Fruit fly (Drosophila melanogaster) whole organism, embryonic: ENCODE data around the gene Ass.

ENCODE experiments used
- Ada2b ChIP-seq: fragments of 200-800 bp; sonication (Bioruptor generic); IDR thresholded peaks from 2 replicates; pipeline ENCODE4 v1.3.6; 2022; ENCODE audit warnings: missing biosample characterization, missing genetic modification characterization
- B-H2 ChIP-seq: fragments of 200-800 bp; sonication (Bioruptor generic); optimal IDR thresholded peaks from 2 replicates; lab custom pipeline; 2018; ENCODE audit warnings: missing biosample characterization, mild to moderate bottlenecking, missing genetic modification characterization
- Blimp-1 ChIP-seq: fragments of 200-800 bp; sonication (Bioruptor generic); optimal IDR thresholded peaks from 3 replicates; lab custom pipeline; 2018; ENCODE audit warnings: missing biosample characterization, missing genetic modification characterization, mild to moderate bottlenecking, moderate library complexity, missing genetic modification reagents
- Bteb2 ChIP-seq: fragments of 200-800 bp; sonication (Bioruptor generic); optimal IDR thresholded peaks from 2 replicates; lab custom pipeline; 2016; ENCODE audit warnings: missing biosample characterization, missing genetic modification characterization
- CG10462 ChIP-seq: fragments of 200-800 bp; sonication (Bioruptor generic); optimal IDR thresholded peaks from 2 replicates; lab custom pipeline; 2016; ENCODE audit warnings: missing biosample characterization, missing genetic modification characterization
- CG12391 ChIP-seq: fragments of 200-800 bp; sonication (Bioruptor generic); optimal IDR thresholded peaks from 3 replicates; lab custom pipeline; 2018; ENCODE audit warnings: missing biosample characterization, mild to moderate bottlenecking, missing genetic modification characterization, moderate library complexity
- CG13123 ChIP-seq: fragments of 200-800 bp; sonication (Bioruptor generic); optimal IDR thresholded peaks from 2 replicates; lab custom pipeline; 2016; ENCODE audit warnings: missing biosample characterization, missing genetic modification characterization
- CG17186 ChIP-seq: fragments of 200-800 bp; sonication (Bioruptor generic); optimal IDR thresholded peaks from 3 replicates; lab custom pipeline; 2017; ENCODE audit warnings: missing biosample characterization, missing genetic modification reagents, missing genetic modification characterization
- CG18476 ChIP-seq: fragments of 200-800 bp; sonication (Bioruptor generic); optimal IDR thresholded peaks from 2 replicates; lab custom pipeline; 2016; ENCODE audit warnings: missing biosample characterization, mild to moderate bottlenecking, missing genetic modification characterization
- CG3065 ChIP-seq: fragments of 200-800 bp; sonication (Bioruptor generic); optimal IDR thresholded peaks from 2 replicates; lab custom pipeline; 2016; ENCODE audit warnings: missing biosample characterization, missing genetic modification characterization
- CG32767 ChIP-seq: fragments of 200-800 bp; sonication (Bioruptor generic); IDR thresholded peaks from 2 replicates; pipeline ENCODE4 v1.3.6; 2022; ENCODE audit warnings: missing biosample characterization, missing genetic modification characterization
- CG3281 ChIP-seq: fragments of 200-800 bp; sonication (Bioruptor generic); optimal IDR thresholded peaks from 3 replicates; lab custom pipeline; 2017; ENCODE audit warnings: missing biosample characterization, mild to moderate bottlenecking, missing genetic modification characterization
- CG33213 ChIP-seq: fragments of 200-800 bp; sonication (Bioruptor generic); optimal IDR thresholded peaks from 3 replicates; lab custom pipeline; 2016; ENCODE audit warnings: missing biosample characterization, missing genetic modification characterization
- CG33557 ChIP-seq: fragments of 200-800 bp; sonication (Bioruptor generic); optimal IDR thresholded peaks from 2 replicates; lab custom pipeline; 2019; ENCODE audit warnings: missing biosample characterization, mild to moderate bottlenecking, missing genetic modification characterization, moderate library complexity
- CG3995 ChIP-seq: fragments of 200-800 bp; sonication (Bioruptor generic); optimal IDR thresholded peaks from 3 replicates; lab custom pipeline; 2016; ENCODE audit warnings: missing biosample characterization, missing genetic modification characterization
- CG42726 ChIP-seq: fragments of 200-800 bp; sonication (Bioruptor generic); IDR thresholded peaks from 2 replicates; pipeline ENCODE4 v1.3.6; 2022; ENCODE audit warnings: missing biosample characterization, missing genetic modification characterization; ENCODE audit not compliant: partially characterized antibody
- CG43689 ChIP-seq: fragments of 200-800 bp; sonication (Bioruptor generic); IDR thresholded peaks from 2 replicates; pipeline ENCODE4 v1.3.6; 2022; ENCODE audit warnings: missing biosample characterization, missing genetic modification characterization
- CG8924 ChIP-seq: fragments of 200-800 bp; optimal IDR thresholded peaks from 3 replicates; lab custom pipeline; 2019; ENCODE audit warnings: missing biosample characterization, mild to moderate bottlenecking, missing genetic modification characterization, moderate library complexity
- CG9876 ChIP-seq: fragments of 200-800 bp; sonication (Bioruptor generic); optimal IDR thresholded peaks from 2 replicates; lab custom pipeline; 2016; ENCODE audit warnings: missing biosample characterization, missing genetic modification characterization
- D ChIP-seq, 2 experiments: fragments of 200-800 bp in 1 of 2; fragments of >200 bp in 1 of 2; sonication (Bioruptor generic) in 1 of 2; optimal IDR thresholded peaks; 2 replicates in 1 of 2; 3 replicates in 1 of 2; lab custom pipeline; 2017; ENCODE audit warnings: mild to moderate bottlenecking in 1 of 2, missing biosample characterization in 1 of 2, missing genetic modification characterization in 1 of 2, missing genetic modification reagents in 1 of 2
- E2f2 ChIP-seq: fragments of 200-800 bp; sonication (Bioruptor generic); IDR thresholded peaks from 2 replicates; pipeline ENCODE4 v1.3.6; 2022; ENCODE audit warnings: missing biosample characterization, missing genetic modification characterization
- ERR ChIP-seq: fragments of 200-800 bp; sonication (Bioruptor generic); optimal IDR thresholded peaks from 2 replicates; lab custom pipeline; 2016; ENCODE audit warnings: missing biosample characterization, missing genetic modification characterization
- HLH3B ChIP-seq: fragments of 200-800 bp; sonication (Bioruptor generic); IDR thresholded peaks from 2 replicates; pipeline ENCODE4 v1.3.6; 2022; ENCODE audit warnings: missing biosample characterization, missing genetic modification characterization
- Meics ChIP-seq: fragments of 200-800 bp; sonication (Bioruptor generic); optimal IDR thresholded peaks from 2 replicates; lab custom pipeline; 2017; ENCODE audit warnings: missing biosample characterization, mild to moderate bottlenecking, missing genetic modification characterization
- Nf-YA ChIP-seq: fragments of 200-800 bp; sonication (Bioruptor generic); IDR thresholded peaks from 2 replicates; pipeline ENCODE4 v1.3.6; 2022; ENCODE audit warnings: missing biosample characterization, missing genetic modification characterization
- YL-1 ChIP-seq: fragments of 200-800 bp; sonication (Bioruptor generic); optimal IDR thresholded peaks from 3 replicates; lab custom pipeline; 2017; ENCODE audit warnings: missing biosample characterization, mild to moderate bottlenecking, missing genetic modification characterization
- ap ChIP-seq: fragments of 200-800 bp; sonication (Bioruptor generic); IDR thresholded peaks from 2 replicates; pipeline ENCODE4 v1.3.6; 2022; ENCODE audit warnings: missing biosample characterization, missing genetic modification characterization
- bbx ChIP-seq: fragments of 200-800 bp; sonication (Bioruptor generic); IDR thresholded peaks from 2 replicates; pipeline ENCODE4 v1.3.6; 2022; ENCODE audit warnings: missing biosample characterization, missing genetic modification characterization; ENCODE audit not compliant: partially characterized antibody
- bcd ChIP-seq: fragments of 200-800 bp; sonication (Bioruptor generic); optimal IDR thresholded peaks from 2 replicates; lab custom pipeline; 2017; ENCODE audit warnings: missing biosample characterization, mild to moderate bottlenecking, missing genetic modification characterization
- bsh ChIP-seq, 2 experiments: fragments of 200-800 bp; sonication (Bioruptor generic); optimal IDR thresholded peaks; 2 replicates each; lab custom pipeline; 2017 to 2018; ENCODE audit warnings: mild to moderate bottlenecking in 2 of 2, missing biosample characterization in 2 of 2, missing genetic modification characterization in 2 of 2, moderate library complexity in 1 of 2
- croc ChIP-seq: fragments of 200-800 bp; sonication (Bioruptor generic); conservative IDR thresholded peaks from 3 replicates; pipeline ENCODE4 v1.3.6; 2022; ENCODE audit warnings: missing biosample characterization, missing genetic modification characterization
- dpn ChIP-seq, 2 experiments: fragments of 200-800 bp; sonication (Bioruptor generic); optimal IDR thresholded peaks; 3 replicates each; lab custom pipeline; 2016; ENCODE audit warnings: missing biosample characterization in 2 of 2, missing genetic modification characterization in 2 of 2
- fd102C ChIP-seq: fragments of 200-800 bp; sonication (Bioruptor generic); optimal IDR thresholded peaks from 2 replicates; lab custom pipeline; 2018; ENCODE audit warnings: missing biosample characterization, mild to moderate bottlenecking, missing genetic modification characterization, moderate library complexity
- ftz-f1 ChIP-seq: fragments of 200-800 bp; sonication (Bioruptor generic); optimal IDR thresholded peaks from 2 replicates; lab custom pipeline; 2016; ENCODE audit warnings: missing biosample characterization, missing genetic modification characterization
- grau ChIP-seq: fragments of 200-800 bp; optimal IDR thresholded peaks from 3 replicates; lab custom pipeline; 2019; ENCODE audit warnings: missing biosample characterization, mild to moderate bottlenecking, missing genetic modification characterization, moderate library complexity
- kah ChIP-seq: fragments of 200-800 bp; sonication (Bioruptor generic); optimal IDR thresholded peaks from 2 replicates; lab custom pipeline; 2018; ENCODE audit warnings: missing biosample characterization, mild to moderate bottlenecking, missing genetic modification characterization
- knrl ChIP-seq: fragments of 200-800 bp; sonication (Bioruptor generic); IDR thresholded peaks from 3 replicates; pipeline ENCODE4 v1.3.6; 2022; ENCODE audit warnings: missing biosample characterization, missing genetic modification characterization; ENCODE audit not compliant: partially characterized antibody
- lbe ChIP-seq: fragments of 200-800 bp; sonication (Bioruptor generic); optimal IDR thresholded peaks from 2 replicates; lab custom pipeline; 2016; ENCODE audit warnings: missing biosample characterization, mild to moderate bottlenecking, missing genetic modification characterization
- oc ChIP-seq: fragments of 200-800 bp; sonication (Bioruptor generic); optimal IDR thresholded peaks from 2 replicates; lab custom pipeline; 2018; ENCODE audit warnings: missing biosample characterization, mild to moderate bottlenecking, missing genetic modification characterization, moderate library complexity
- org-1 ChIP-seq: fragments of 200-800 bp; sonication (Bioruptor generic); optimal IDR thresholded peaks from 2 replicates; lab custom pipeline; 2017; ENCODE audit warnings: missing biosample characterization, missing genetic modification characterization
- p53 ChIP-seq: fragments of 200-800 bp; sonication (Bioruptor generic); optimal IDR thresholded peaks from 2 replicates; lab custom pipeline; 2016; ENCODE audit warnings: missing biosample characterization, missing genetic modification characterization
- pan ChIP-seq, 4 experiments: fragments of >200 bp in 3 of 4; fragments of 200-800 bp in 1 of 4; sonication (Bioruptor generic) in 1 of 4; optimal IDR thresholded peaks in 3 of 4; IDR thresholded peaks in 1 of 4; 2 replicates each; pipeline versions ENCODE4 v1.3.6 to Lab custom; 2017 to 2022; ENCODE audit warnings: missing biosample characterization in 2 of 4, missing genetic modification characterization in 2 of 4, mixed read lengths in 1 of 4
- pnt ChIP-seq: fragments of 200-800 bp; sonication (Bioruptor generic); optimal IDR thresholded peaks from 3 replicates; lab custom pipeline; 2016; ENCODE audit warnings: missing biosample characterization, missing genetic modification characterization
- pzg ChIP-seq: fragments of 200-800 bp; sonication (Bioruptor generic); optimal IDR thresholded peaks from 3 replicates; lab custom pipeline; 2018; ENCODE audit warnings: missing biosample characterization, mild to moderate bottlenecking, missing genetic modification characterization, moderate library complexity
- rib ChIP-seq: fragments of 200-800 bp; sonication (Bioruptor generic); IDR thresholded peaks from 2 replicates; pipeline ENCODE4 v1.3.6; 2022; ENCODE audit warnings: missing biosample characterization, missing genetic modification characterization
- sim ChIP-seq: fragments of 200-800 bp; sonication (Bioruptor generic); IDR thresholded peaks from 2 replicates; pipeline ENCODE4 v1.3.6; 2022; ENCODE audit warnings: missing biosample characterization, missing genetic modification characterization
- sisA ChIP-seq: fragments of 200-800 bp; sonication (Bioruptor generic); IDR thresholded peaks from 2 replicates; pipeline ENCODE4 v1.3.6; 2022; ENCODE audit warnings: missing biosample characterization, missing genetic modification characterization
- tap ChIP-seq: fragments of 200-800 bp; optimal IDR thresholded peaks from 3 replicates; lab custom pipeline; 2019; ENCODE audit warnings: missing biosample characterization, mild to moderate bottlenecking, missing genetic modification characterization, moderate library complexity
- zen ChIP-seq: fragments of 200-800 bp; sonication (Bioruptor generic); optimal IDR thresholded peaks from 3 replicates; lab custom pipeline; 2018; ENCODE audit warnings: missing biosample characterization, mild to moderate bottlenecking, missing genetic modification characterization, moderate library complexity
- zen2 ChIP-seq: fragments of 200-800 bp; sonication (Bioruptor generic); IDR thresholded peaks from 3 replicates; pipeline ENCODE4 v1.3.6; 2022; ENCODE audit warnings: missing biosample characterization, missing genetic modification characterization; ENCODE audit not compliant: partially characterized antibody

The Ass gene

DNA sequence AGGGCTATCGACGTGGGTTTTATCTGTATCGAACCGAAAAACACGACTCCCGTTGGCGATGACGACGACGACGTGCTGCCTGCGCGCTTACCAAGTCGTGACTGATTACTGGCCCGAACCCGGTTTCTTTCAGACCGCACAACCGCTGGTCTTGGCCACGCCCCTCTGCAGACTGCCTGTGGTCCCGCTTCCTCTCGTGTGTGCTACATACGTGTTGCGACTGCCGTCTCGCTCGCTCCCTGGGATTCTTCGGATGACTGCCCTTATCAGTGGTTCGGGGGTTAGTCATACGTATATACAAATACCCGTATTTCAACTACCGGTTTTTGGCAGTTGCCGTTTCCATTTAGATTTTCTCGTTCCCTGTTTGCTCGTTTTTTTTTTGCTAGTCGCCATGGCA lies 34.2 kb upstream of the Ass start, which contains the start of gene lab (continued):
- TF ChIP-seq sim (GFP tag; lab: Robert Waterston, UW) (0 out of 2 replicates have a peak, but pooled peaks have one; percentile 24), dpn (GFP tag; optimal IDR thresholded peaks at IDR 0.05; lab: Kevin White, UChicago) (no peak), pzg (GFP tag; lab: Kevin White, UChicago) (no peak), fd102C (GFP tag; lab: Kevin White, UChicago) (no peak), ap (no peak), grau (tag; lab: Kevin White, UChicago) (no peak), B-H2 (GFP tag; lab: Kevin White, UChicago) (no peak), lbe (GFP tag; lab: Kevin White, UChicago) (no peak), CG12391 (no peak), Ada2b (no peak), croc (GFP tag; lab: Robert Waterston, UW) (no peak), Meics (GFP tag; lab: Kevin White, UChicago) (no peak), Nf-YA (GFP tag; lab: Robert Waterston, UW) (peak; percentile 76), zen (tag; lab: Kevin White, UChicago) (peak; percentile 10), CG3281 (GFP tag; lab: Kevin White, UChicago) (no peak), pnt (GFP tag; lab: Kevin White, UChicago) (no peak), knrl (GFP tag; lab: Robert Waterston, UW) (no peak), CG33557 (GFP tag; lab: Kevin White, UChicago) (no peak), kah (GFP tag; lab: Kevin White, UChicago) (no peak), D (optimal IDR thresholded peaks at IDR 0.05; lab: Kevin White, UChicago) (no peak), D (GFP tag; optimal IDR thresholded peaks at IDR 0.05; lab: Kevin White, UChicago) (no peak), ERR (GFP tag; lab: Kevin White, UChicago) (no peak), YL-1 (GFP tag; lab: Kevin White, UChicago) (no peak), CG42726 (peak; percentile 59; the same call in 1 of the 2 replicates), bbx (GFP tag; lab: Robert Waterston, UW) (0 out of 2 replicates have a peak, but pooled peaks have one; percentile 15), HLH3B (GFP tag; lab: Robert Waterston, UW) (no peak), bsh (GFP tag; optimal IDR thresholded peaks at IDR 0.05; lab: Kevin White, UChicago) (no peak), CG33213 (GFP tag; lab: Kevin White, UChicago) (no peak), CG18476 (no peak), CG17186 (GFP tag; lab: Kevin White, UChicago) (no peak), pan (optimal IDR thresholded peaks at IDR 0.05; lab: Kevin White, UChicago) (no peak), pan (GFP tag; optimal IDR thresholded peaks at IDR 0.05 in 1 of 2, IDR thresholded peaks at IDR 0.05 in 1 of 2) (no peak), E2f2 (no peak), CG13123 (GFP tag; lab: Kevin White, UChicago) (no peak), Bteb2 (GFP tag; lab: Kevin White, UChicago) (no peak), org-1 (no peak), p53 (no peak), CG9876 (GFP tag; lab: Kevin White, UChicago) (no peak), tap (no peak), CG43689 (GFP tag; lab: Robert Waterston, UW) (no peak), CG3995 (GFP tag; lab: Kevin White, UChicago) (peak; percentile 4), sisA (GFP tag; lab: Robert Waterston, UW) (no peak), Blimp-1 (no peak), CG8924 (tag; lab: Kevin White, UChicago) (no peak), bcd (GFP tag; lab: Kevin White, UChicago) (no peak), CG3065 (GFP tag; lab: Kevin White, UChicago) (peak; percentile 55), oc (peak; percentile 24), CG10462 (no peak), zen2 (GFP tag; lab: Robert Waterston, UW) (no peak), rib (GFP tag; lab: Robert Waterston, UW) (no peak), CG32767 (GFP tag; lab: Robert Waterston, UW) (no peak), ftz-f1 (GFP tag; lab: Kevin White, UChicago) (no peak)
